Worm (Caenorhabditis elegans): ENCODE results near the gene C36C5.4.

- no peak for TF ChIP-seq lin-54 (GFP tag; optimal IDR thresholded peaks at IDR 0.05)
- TF ChIP-seq ets-4 (GFP tag; optimal IDR thresholded peaks at IDR 0.05), result no peak
- TF ChIP-seq pha-4 (tag; optimal IDR thresholded peaks at IDR 0.05), result no peak
- no peak for TF ChIP-seq die-1 (tag; optimal IDR thresholded peaks at IDR 0.05)
- no peak for TF ChIP-seq F57A8.1 (GFP tag; optimal IDR thresholded peaks at IDR 0.05)
- TF ChIP-seq snpc-4 (GFP tag; optimal IDR thresholded peaks at IDR 0.05), result no peak
- no peak for TF ChIP-seq snpc-4 (tag; optimal IDR thresholded peaks at IDR 0.05)
- TF ChIP-seq attf-5 (GFP tag; optimal IDR thresholded peaks at IDR 0.05), result no peak
- no peak for TF ChIP-seq dpl-1 (GFP tag; optimal IDR thresholded peaks at IDR 0.05)
- no peak for TF ChIP-seq rcor-1 (GFP tag; IDR thresholded peaks at IDR 0.05)
- TF ChIP-seq ceh-27 (GFP tag; optimal IDR thresholded peaks at IDR 0.05), result no peak
- no peak for TF ChIP-seq F55B11.4 (tag; optimal IDR thresholded peaks at IDR 0.05; ENCODE audit: borderline replicate concordance, insufficient read depth)
- TF ChIP-seq nhr-179 (tag; optimal IDR thresholded peaks at IDR 0.05), result no peak
- no peak for TF ChIP-seq nhr-90 (tag; optimal IDR thresholded peaks at IDR 0.05)
Measured at ce11 chrV:3132116-3132515, 34.2 kb upstream of the C36C5.4 start.

Measured in whole organism, young adult.